Fruit fly (Drosophila melanogaster): Measurements from ENCODE around the gene CG12523.

The CG12523 gene

dm6 chr3L:10776367-10777026 is 24.5 kb upstream of the CG12523 start (continued):
- no peak for TF ChIP-seq Doc3 (GFP tag; IDR thresholded peaks at IDR 0.05; ENCODE audit: partially characterized antibody)
- TF ChIP-seq CG17359 (tag; optimal IDR thresholded peaks at IDR 0.05) = peak; percentile 96
- peak; percentile 57 for TF ChIP-seq CG16815 (GFP tag; optimal IDR thresholded peaks at IDR 0.05)
- TF ChIP-seq CG7372 (GFP tag; IDR thresholded peaks at IDR 0.05) = peak; percentile 80
- TF ChIP-seq CG34376 (GFP tag; optimal IDR thresholded peaks at IDR 0.05) = no peak
- TF ChIP-seq CG2875 (GFP tag; optimal IDR thresholded peaks at IDR 0.05) = peak; percentile 91
- peak; percentile 78 for TF ChIP-seq crol (GFP tag; IDR thresholded peaks at IDR 0.05)
- peak; percentile 95 for TF ChIP-seq ttk (GFP tag; IDR thresholded peaks at IDR 0.05)
- peak; percentile 94 for TF ChIP-seq oc (tag; optimal IDR thresholded peaks at IDR 0.05)
- peak; percentile 84 for TF ChIP-seq CG12659 (GFP tag; optimal IDR thresholded peaks at IDR 0.05)
- no peak for TF ChIP-seq HLHmδ (GFP tag; optimal IDR thresholded peaks at IDR 0.05)
- peak; percentile 71 for TF ChIP-seq CrebB (tag; optimal IDR thresholded peaks at IDR 0.05)
- TF ChIP-seq CG10366 (GFP tag; IDR thresholded peaks at IDR 0.05) = peak; percentile 93
- TF ChIP-seq corto (GFP tag; optimal IDR thresholded peaks at IDR 0.05) = peak; percentile 98
- TF ChIP-seq MESR4 (GFP tag; optimal IDR thresholded peaks at IDR 0.05) = peak; percentile 0
- TF ChIP-seq zfh1 (GFP tag; IDR thresholded peaks at IDR 0.05) = peak; percentile 97
- peak; percentile 91 for TF ChIP-seq Xbp1 (GFP tag; optimal IDR thresholded peaks at IDR 0.05)
- no peak for TF ChIP-seq stwl (tag; optimal IDR thresholded peaks at IDR 0.05)
- peak; percentile 85 for TF ChIP-seq Hsf (GFP tag; optimal IDR thresholded peaks at IDR 0.05)
- no peak for TF ChIP-seq Dref (GFP tag; IDR thresholded peaks at IDR 0.05)
- TF ChIP-seq tgo (GFP tag; IDR thresholded peaks at IDR 0.05) = peak; percentile 90
- peak; percentile 90 for TF ChIP-seq Gug (GFP tag; IDR thresholded peaks at IDR 0.05)
- peak; percentile 90 for TF ChIP-seq phol (tag; optimal IDR thresholded peaks at IDR 0.05)
- TF ChIP-seq pho (GFP tag; optimal IDR thresholded peaks at IDR 0.05) = peak; percentile 35
- TF ChIP-seq CG34422 (GFP tag; IDR thresholded peaks at IDR 0.05) = peak; percentile 94
- TF ChIP-seq CG2129 (GFP tag; IDR thresholded peaks at IDR 0.05; ENCODE audit: partially characterized antibody) = no peak
- TF ChIP-seq Eip74EF (GFP tag; optimal IDR thresholded peaks at IDR 0.05) = peak in 1 of 2 experiments; percentile 83
- TF ChIP-seq jumu (GFP tag; optimal IDR thresholded peaks at IDR 0.05) = peak; percentile 91
- TF ChIP-seq CG2120 (GFP tag; optimal IDR thresholded peaks at IDR 0.05) = peak; percentile 40
- TF ChIP-seq CG7745 (tag; optimal IDR thresholded peaks at IDR 0.05) = no peak
- peak; percentile 71 for TF ChIP-seq CG5180 (GFP tag; optimal IDR thresholded peaks at IDR 0.05)
- TF ChIP-seq sr (GFP tag; IDR thresholded peaks at IDR 0.05) = peak; percentile 76; the same call in 2 of the 3 replicates
- peak; percentile 83 for TF ChIP-seq CG7556 (GFP tag; optimal IDR thresholded peaks at IDR 0.05)
- peak; percentile 84 for TF ChIP-seq ems (GFP tag; optimal IDR thresholded peaks at IDR 0.05)
- peak; percentile 87 for TF ChIP-seq gsb-n (tag; optimal IDR thresholded peaks at IDR 0.05)
- peak; percentile 95 for TF ChIP-seq grau (tag; optimal IDR thresholded peaks at IDR 0.05)
- TF ChIP-seq jing (GFP tag; optimal IDR thresholded peaks at IDR 0.05) = peak; percentile 87
- peak; percentile 96 for TF ChIP-seq Sox102F (GFP tag; optimal IDR thresholded peaks at IDR 0.05)
- TF ChIP-seq pfk (GFP tag; optimal IDR thresholded peaks at IDR 0.05) = no peak
- TF ChIP-seq Bgb (GFP tag; IDR thresholded peaks at IDR 0.05; ENCODE audit: partially characterized antibody) = no peak
- peak; percentile 73 for TF ChIP-seq CG18619 (GFP tag; optimal IDR thresholded peaks at IDR 0.05)
- TF ChIP-seq CG14710 (tag; optimal IDR thresholded peaks at IDR 0.05) = peak; percentile 70
- TF ChIP-seq TFAM (GFP tag; optimal IDR thresholded peaks at IDR 0.05) = peak; percentile 59
- peak; percentile 85 for TF ChIP-seq bowl (GFP tag; IDR thresholded peaks at IDR 0.05)
- no peak for TF ChIP-seq BEAF-32 (GFP tag; optimal IDR thresholded peaks at IDR 0.05)
- peak; percentile 91 for TF ChIP-seq CG6689 (GFP tag; IDR thresholded peaks at IDR 0.05)
- peak; percentile 59 for TF ChIP-seq CG10274 (GFP tag; optimal IDR thresholded peaks at IDR 0.05)
- peak; percentile 56 for TF ChIP-seq CG4282 (GFP tag; optimal IDR thresholded peaks at IDR 0.05)
- TF ChIP-seq esg (GFP tag; conservative IDR thresholded peaks at IDR 0.05) = peak; percentile 92
